Worm (Caenorhabditis elegans) whole organism, L2 larva: ENCODE results near the gene T09A5.5.

Source experiments
- ama-1 ChIP-seq: fragments of 150-350 bp; optimal IDR thresholded peaks from 2 replicates; lab custom pipeline; 2018; ENCODE audit warnings: inconsistent platforms
- fos-1 ChIP-seq: fragments of 150-350 bp; optimal IDR thresholded peaks from 2 replicates; lab custom pipeline; 2014; ENCODE audit warnings: missing biosample characterization, missing genetic modification characterization
- sma-3 ChIP-seq: sonication (generic microtip); optimal IDR thresholded peaks from 2 replicates; lab custom pipeline; 2016; ENCODE audit warnings: missing genetic modification reagents, missing genetic modification characterization, missing compliant biosample characterization
- ztf-4 ChIP-seq: fragments of 150-350 bp; optimal IDR thresholded peaks from 2 replicates; lab custom pipeline; 2014; ENCODE audit warnings: missing biosample characterization, missing genetic modification characterization

ce11 chrII:7887295-7887694 is 33.7 kb upstream of the T09A5.5 start:
- TF ChIP-seq sma-3 (GFP tag; lab: Kevin White, UChicago) (no peak), ama-1 (lab: Kevin White, UChicago) (peak; percentile 41), fos-1 (peak; percentile 58), ztf-4 (tag; lab: Kevin White, UChicago) (peak; percentile 75)
